Worm (Caenorhabditis elegans) whole organism, mixed stage, embryonic: ENCODE measurements around the gene F58A4.2.

Experiments
- ces-1 ChIP-seq: fragments of 150-350 bp; optimal IDR thresholded peaks from 2 replicates; lab custom pipeline; 2014; ENCODE audit warnings: missing biosample characterization, missing genetic modification reagents, missing genetic modification characterization
- elt-1 ChIP-seq: sonication (generic microtip); optimal IDR thresholded peaks from 2 replicates; lab custom pipeline; 2017; ENCODE audit warnings: missing genetic modification characterization, mild to moderate bottlenecking, missing compliant biosample characterization, antibody characterized with exemption, moderate library complexity, borderline replicate concordance; ENCODE audit not compliant: insufficient read depth
- lin-13 ChIP-seq: fragments of 150-350 bp; optimal IDR thresholded peaks from 2 replicates; lab custom pipeline; 2014; ENCODE audit warnings: missing biosample characterization, missing genetic modification characterization
- lin-32 ChIP-seq: fragments of 200-800 bp; sonication (Bioruptor generic); optimal IDR thresholded peaks from 2 replicates; lab custom pipeline; 2018; ENCODE audit warnings: mild to moderate bottlenecking, missing genetic modification characterization, missing compliant biosample characterization
- mab-5 ChIP-seq: fragments of 150-350 bp; optimal IDR thresholded peaks from 2 replicates; lab custom pipeline; 2014; ENCODE audit warnings: missing biosample characterization, missing genetic modification characterization
- mep-1 ChIP-seq: fragments of 150-350 bp; optimal IDR thresholded peaks from 2 replicates; lab custom pipeline; 2017; ENCODE audit warnings: missing biosample characterization, missing genetic modification reagents, missing genetic modification characterization, inconsistent platforms
- snpc-4 ChIP-seq: fragments of 150-350 bp; optimal IDR thresholded peaks from 2 replicates; lab custom pipeline; 2014; ENCODE audit warnings: missing biosample characterization, missing genetic modification characterization
- sptf-1 ChIP-seq: sonication (generic microtip); optimal IDR thresholded peaks from 2 replicates; lab custom pipeline; 2017; ENCODE audit warnings: mild to moderate bottlenecking, missing genetic modification characterization, moderate library complexity, missing compliant biosample characterization

- TF ChIP-seq mab-5 (tag; lab: Kevin White, UChicago) (no peak), snpc-4 (tag; lab: Kevin White, UChicago) (no peak), lin-32 (GFP tag; lab: Kevin White, UChicago) (no peak), sptf-1 (no peak), ces-1 (GFP tag; lab: Kevin White, UChicago) (no peak), elt-1 (no peak), lin-13 (tag; lab: Kevin White, UChicago) (no peak), mep-1 (no peak)
Observed at ce11 chrIII:9639281-9640050, 38.9 kb upstream of the F58A4.2 start.
